Worm (Caenorhabditis elegans) whole organism, L4/young adult: ENCODE results near the gene K02H11.4.

ENCODE experiments used
- dao-5 ChIP-seq: sonication (generic microtip); optimal IDR thresholded peaks from 2 replicates; lab custom pipeline; 2016; ENCODE audit warnings: missing genotype, missing genetic modification characterization, moderate library complexity, missing compliant biosample characterization
- him-1 ChIP-seq: sonication (generic microtip); optimal IDR thresholded peaks from 2 replicates; lab custom pipeline; 2016; ENCODE audit warnings: missing genotype, missing genetic modification reagents, missing genetic modification characterization, missing compliant biosample characterization

- TF ChIP-seq dao-5 (no peak), him-1 (tag; lab: Kevin White, UChicago) (no peak)
Measured at ce11 chrV:1540249-1540648, 9.2 kb upstream of the K02H11.4 start.
